Worm (Caenorhabditis elegans) whole organism, early embryonic: ENCODE measurements around the gene Y71H2AR.2.

Experiments
- B0310.2 ChIP-seq: sonication (generic microtip); optimal IDR thresholded peaks from 2 replicates; lab custom pipeline; 2016; ENCODE audit warnings: mild to moderate bottlenecking, missing genetic modification characterization, missing compliant biosample characterization
- ama-1 ChIP-seq: fragments of 150-350 bp; optimal IDR thresholded peaks from 2 replicates; lab custom pipeline; 2014
- flt-1 ChIP-seq: fragments of 200-800 bp; sonication (Bioruptor generic); IDR thresholded peaks from 2 replicates; pipeline ENCODE4 v1.3.6; 2022; ENCODE audit warnings: missing genetic modification characterization, missing compliant biosample characterization
- hmbx-1 ChIP-seq: sonication (generic microtip); optimal IDR thresholded peaks from 2 replicates; lab custom pipeline; 2016; ENCODE audit warnings: mild to moderate bottlenecking, missing genetic modification characterization, missing compliant biosample characterization
- tbx-11 ChIP-seq: fragments of 200-800 bp; sonication (Bioruptor generic); IDR thresholded peaks from 2 replicates; pipeline ENCODE4 v1.3.6; 2022; ENCODE audit warnings: missing genetic modification characterization, missing compliant biosample characterization
- tbx-37 ChIP-seq: fragments of 200-800 bp; sonication (Bioruptor generic); conservative IDR thresholded peaks from 2 replicates; pipeline ENCODE4 v1.3.6; 2022; ENCODE audit warnings: missing genetic modification reagents, missing genetic modification characterization, missing compliant biosample characterization

- TF ChIP-seq ama-1 (lab: Kevin White, UChicago) (no peak), hmbx-1 (no peak), B0310.2 (tag; lab: Kevin White, UChicago) (no peak), tbx-37 (GFP tag; lab: Robert Waterston, UW) (no peak), tbx-11 (no peak), flt-1 (GFP tag; lab: Robert Waterston, UW) (no peak)
Measured at ce11 chrIII:2869033-2869432, 28.3 kb upstream of the Y71H2AR.2 start.
